Worm (Caenorhabditis elegans) whole organism, L4 larva: ENCODE data around the gene moc-6.

Experiments used
- D1046.2 ChIP-seq: fragments of 200-800 bp; sonication (Bioruptor generic); IDR thresholded peaks from 2 replicates; pipeline ENCODE4 v1.3.6; 2022; ENCODE audit warnings: missing genetic modification characterization, missing compliant biosample characterization
- F26F4.8 ChIP-seq: fragments of 200-800 bp; sonication (Bioruptor generic); conservative IDR thresholded peaks from 2 replicates; pipeline ENCODE4 v1.3.6; 2022; ENCODE audit warnings: missing genetic modification characterization, missing compliant biosample characterization
- F49E8.2 ChIP-seq: sonication (generic microtip); optimal IDR thresholded peaks from 2 replicates; lab custom pipeline; 2016; ENCODE audit warnings: missing compliant biosample characterization, mild to moderate bottlenecking, missing genetic modification characterization, borderline replicate concordance
- T26A8.4 ChIP-seq: fragments of 200-800 bp; sonication (Bioruptor generic); IDR thresholded peaks from 2 replicates; pipeline ENCODE4 v1.3.6; 2022; ENCODE audit warnings: missing genetic modification characterization, missing compliant biosample characterization
- Y48G9A.11 ChIP-seq: fragments of 200-800 bp; sonication (Bioruptor generic); IDR thresholded peaks from 2 replicates; pipeline ENCODE4 v1.3.6; 2022; ENCODE audit warnings: missing genetic modification reagents, missing genetic modification characterization, missing compliant biosample characterization
- Y75B8A.6 ChIP-seq: fragments of 200-800 bp; sonication (Bioruptor generic); IDR thresholded peaks from 2 replicates; pipeline ENCODE4 v1.3.6; 2022; ENCODE audit warnings: missing genetic modification reagents, missing genetic modification characterization, missing compliant biosample characterization
- ZK546.5 ChIP-seq, 2 experiments: sonication (generic microtip); optimal IDR thresholded peaks; 2 replicates each; lab custom pipeline; 2017; ENCODE audit warnings: missing biosample characterization in 2 of 2, missing genetic modification characterization in 2 of 2
- aha-1 ChIP-seq: fragments of 150-350 bp; peaks from one replicate; lab custom pipeline; 2014; ENCODE audit warnings: missing biosample characterization, missing genetic modification characterization
- attf-4 ChIP-seq: sonication (generic microtip); optimal IDR thresholded peaks from 3 replicates; lab custom pipeline; 2017; ENCODE audit warnings: missing biosample characterization, missing genetic modification characterization
- ceh-32 ChIP-seq: sonication (generic microtip); optimal IDR thresholded peaks from 2 replicates; lab custom pipeline; 2016; ENCODE audit warnings: mild to moderate bottlenecking, missing genetic modification characterization, missing compliant biosample characterization; ENCODE audit not compliant: poor library complexity
- ceh-44 ChIP-seq: fragments of 200-800 bp; sonication (Bioruptor generic); IDR thresholded peaks from 2 replicates; pipeline ENCODE4 v1.3.6; 2022; ENCODE audit warnings: missing genetic modification reagents, missing genetic modification characterization, missing compliant biosample characterization
- dpl-1 ChIP-seq: fragments of 150-350 bp; optimal IDR thresholded peaks from 2 replicates; lab custom pipeline; 2014; ENCODE audit warnings: missing biosample characterization, missing genetic modification reagents, missing genetic modification characterization
- dve-1 ChIP-seq: sonication (generic microtip); optimal IDR thresholded peaks from 2 replicates; lab custom pipeline; 2017; ENCODE audit warnings: antibody characterized with exemption, mild to moderate bottlenecking, missing genetic modification characterization, missing compliant biosample characterization; ENCODE audit not compliant: insufficient read depth
- fkh-10 ChIP-seq: fragments of 150-350 bp; optimal IDR thresholded peaks from 2 replicates; lab custom pipeline; 2014; ENCODE audit warnings: missing biosample characterization, missing genetic modification reagents, missing genetic modification characterization
- hif-1 ChIP-seq, 2 experiments: sonication (generic microtip); optimal IDR thresholded peaks; 2 replicates each; lab custom pipeline; 2016 to 2017; ENCODE audit warnings: missing compliant biosample characterization in 2 of 2, missing genetic modification characterization in 2 of 2, missing genetic modification reagents in 2 of 2, missing genotype in 2 of 2, mild to moderate bottlenecking in 1 of 2
- hmg-1.1 ChIP-seq: fragments of 200-800 bp; sonication (Bioruptor generic); IDR thresholded peaks from 2 replicates; pipeline ENCODE4 v1.3.6; 2022; ENCODE audit warnings: missing genetic modification reagents, missing genetic modification characterization, missing compliant biosample characterization
- lim-7 ChIP-seq: fragments of 200-800 bp; sonication (Bioruptor generic); IDR thresholded peaks from 2 replicates; pipeline ENCODE4 v1.3.6; 2022; ENCODE audit warnings: missing genetic modification characterization, missing compliant biosample characterization
- lin-1 ChIP-seq: fragments of 200-800 bp; sonication (Bioruptor generic); IDR thresholded peaks from 2 replicates; pipeline ENCODE4 v1.3.6; 2022; ENCODE audit warnings: missing genetic modification reagents, missing genetic modification characterization, missing compliant biosample characterization
- madf-5 ChIP-seq, 2 experiments: fragments of 200-800 bp; sonication (Bioruptor generic); IDR thresholded peaks; 2 replicates each; pipeline ENCODE4 v1.3.6; 2022; ENCODE audit warnings: missing compliant biosample characterization in 2 of 2, missing genetic modification characterization in 2 of 2
- mes-2 ChIP-seq: sonication (generic microtip); optimal IDR thresholded peaks from 2 replicates; lab custom pipeline; 2016; ENCODE audit warnings: missing genotype, mild to moderate bottlenecking, missing genetic modification characterization, missing compliant biosample characterization; ENCODE audit not compliant: poor library complexity, severe bottlenecking
- mxl-2 ChIP-seq: fragments of 200-800 bp; sonication (Bioruptor generic); conservative IDR thresholded peaks from 2 replicates; pipeline ENCODE4 v1.3.6; 2022; ENCODE audit warnings: missing genetic modification reagents, missing genetic modification characterization, missing compliant biosample characterization
- nhr-11 ChIP-seq: fragments of 150-350 bp; optimal IDR thresholded peaks from 2 replicates; lab custom pipeline; 2014; ENCODE audit warnings: missing biosample characterization, missing genetic modification characterization
- nhr-28 ChIP-seq: fragments of 150-350 bp; optimal IDR thresholded peaks from 2 replicates; lab custom pipeline; 2014; ENCODE audit warnings: missing biosample characterization, missing genetic modification characterization
- nhr-77 ChIP-seq: fragments of 150-350 bp; optimal IDR thresholded peaks from 2 replicates; lab custom pipeline; 2014; ENCODE audit warnings: missing biosample characterization, missing genetic modification characterization
- pha-4 ChIP-seq, 2 experiments: fragments of 150-350 bp in 1 of 2; fragments of 200-800 bp in 1 of 2; sonication (Bioruptor generic) in 1 of 2; IDR thresholded peaks in 1 of 2; optimal IDR thresholded peaks in 1 of 2; 2 replicates each; pipeline versions ENCODE4 v1.3.6 to Lab custom; 2014 to 2022; ENCODE audit warnings: missing genetic modification characterization in 2 of 2, missing genetic modification reagents in 2 of 2, missing biosample characterization in 1 of 2, missing compliant biosample characterization in 1 of 2
- php-3 ChIP-seq: fragments of 200-800 bp; sonication (Bioruptor generic); IDR thresholded peaks from 2 replicates; pipeline ENCODE4 v1.3.6; 2022; ENCODE audit warnings: missing genetic modification reagents, missing genetic modification characterization, missing compliant biosample characterization
- rbr-2 ChIP-seq: sonication (generic microtip); optimal IDR thresholded peaks from 2 replicates; lab custom pipeline; 2016; ENCODE audit warnings: missing genotype, missing genetic modification characterization, missing compliant biosample characterization
- set-16 ChIP-seq: fragments of 200-800 bp; sonication (Bioruptor generic); IDR thresholded peaks from 2 replicates; pipeline ENCODE4 v1.3.6; 2022; ENCODE audit warnings: missing genetic modification reagents, missing genetic modification characterization, missing compliant biosample characterization
- snpc-1.2 ChIP-seq: fragments of 200-800 bp; sonication (Bioruptor generic); IDR thresholded peaks from 2 replicates; pipeline ENCODE4 v1.3.6; 2022; ENCODE audit warnings: missing genetic modification reagents, missing genetic modification characterization, missing compliant biosample characterization
- spr-1 ChIP-seq: sonication (generic microtip); optimal IDR thresholded peaks from 2 replicates; lab custom pipeline; 2016; ENCODE audit warnings: mild to moderate bottlenecking, missing genetic modification characterization, missing compliant biosample characterization
- spr-3 ChIP-seq: fragments of 200-800 bp; sonication (Bioruptor generic); optimal IDR thresholded peaks from 2 replicates; lab custom pipeline; 2018; ENCODE audit warnings: mild to moderate bottlenecking, missing genetic modification characterization, missing compliant biosample characterization
- tra-1 ChIP-seq: fragments of 200-800 bp; sonication (Bioruptor generic); IDR thresholded peaks from 2 replicates; pipeline ENCODE4 v1.3.6; 2022; ENCODE audit warnings: missing genetic modification reagents, missing genetic modification characterization, missing compliant biosample characterization
- zfp-3 ChIP-seq: fragments of 200-800 bp; sonication (Bioruptor generic); conservative IDR thresholded peaks from 2 replicates; pipeline ENCODE4 v1.3.6; 2022; ENCODE audit warnings: missing genetic modification reagents, missing genetic modification characterization, missing compliant biosample characterization
- ztf-11 ChIP-seq: fragments of 150-350 bp; optimal IDR thresholded peaks from 2 replicates; lab custom pipeline; 2014; ENCODE audit warnings: missing biosample characterization, missing genetic modification characterization

The moc-6 gene

DNA sequence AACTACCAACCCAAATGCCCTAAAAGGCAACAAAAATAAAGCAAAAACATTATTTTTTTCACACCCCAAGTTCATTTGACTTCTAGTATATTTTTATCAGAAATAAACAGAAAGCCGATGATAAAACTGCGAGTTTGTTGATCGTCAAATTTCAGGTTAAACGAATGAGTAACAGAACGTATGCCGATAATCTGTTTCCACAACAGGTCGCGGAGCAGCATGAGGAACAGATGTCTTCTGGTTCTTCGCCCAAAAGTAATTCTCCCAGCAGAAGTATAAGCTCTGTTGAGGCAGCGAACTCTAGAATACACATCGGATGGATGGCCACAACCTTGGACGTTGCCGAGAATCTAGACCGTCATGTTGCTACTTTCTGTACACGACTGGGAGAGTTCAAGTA, 34.6 kb downstream of the moc-6 start, which contains the start of gene prmt-5 (continued):
- 0 out of 2 replicates have a peak, but pooled peaks have one; percentile 73 for TF ChIP-seq lin-1
- peak in 1 of 2 experiments; percentile 3 for TF ChIP-seq hif-1 (tag; optimal IDR thresholded peaks at IDR 0.05; lab: Kevin White, UChicago)
- no peak for TF ChIP-seq ztf-11 (tag; lab: Kevin White, UChicago)
- TF ChIP-seq php-3 (GFP tag; lab: Robert Waterston, UW) = no peak
- TF ChIP-seq nhr-28 (tag; lab: Kevin White, UChicago) = peak; percentile 2
- peak; percentile 50 for TF ChIP-seq F49E8.2 (tag; lab: Kevin White, UChicago)
- TF ChIP-seq mxl-2 (GFP tag; lab: Robert Waterston, UW) = no peak
- peak; percentile 50 for TF ChIP-seq aha-1
- TF ChIP-seq zfp-3 (GFP tag; lab: Robert Waterston, UW) = peak; percentile 88
- peak; percentile 61 for TF ChIP-seq dve-1 (tag; lab: Kevin White, UChicago)
- peak; percentile 77 for TF ChIP-seq Y75B8A.6 (GFP tag; lab: Robert Waterston, UW)
- no peak for TF ChIP-seq ZK546.5 (tag; optimal IDR thresholded peaks at IDR 0.05; lab: Kevin White, UChicago)
- peak; percentile 38 for TF ChIP-seq nhr-77 (tag; lab: Kevin White, UChicago)
- TF ChIP-seq spr-3 (GFP tag; lab: Kevin White, UChicago) = peak; percentile 59
- TF ChIP-seq snpc-1.2 (GFP tag; lab: Robert Waterston, UW) = no peak
- TF ChIP-seq ceh-32 (tag; lab: Kevin White, UChicago) = no peak
- TF ChIP-seq T26A8.4 (GFP tag; lab: Robert Waterston, UW) = peak; percentile 65
- 0 out of 4 replicates have a peak, but pooled peaks of 1 of the 2 experiments have one; percentile 4 for TF ChIP-seq madf-5 (GFP tag; IDR thresholded peaks at IDR 0.05; lab: Robert Waterston, UW)
- TF ChIP-seq attf-4 (tag; lab: Kevin White, UChicago) = no peak
- peak; percentile 0 for TF ChIP-seq dpl-1 (GFP tag; lab: Kevin White, UChicago)
- TF ChIP-seq spr-1 (tag; lab: Kevin White, UChicago) = peak; percentile 45
- peak; percentile 60; the same call in 1 of the 2 replicates for TF ChIP-seq D1046.2
- TF ChIP-seq tra-1 = peak; percentile 67

DNA sequence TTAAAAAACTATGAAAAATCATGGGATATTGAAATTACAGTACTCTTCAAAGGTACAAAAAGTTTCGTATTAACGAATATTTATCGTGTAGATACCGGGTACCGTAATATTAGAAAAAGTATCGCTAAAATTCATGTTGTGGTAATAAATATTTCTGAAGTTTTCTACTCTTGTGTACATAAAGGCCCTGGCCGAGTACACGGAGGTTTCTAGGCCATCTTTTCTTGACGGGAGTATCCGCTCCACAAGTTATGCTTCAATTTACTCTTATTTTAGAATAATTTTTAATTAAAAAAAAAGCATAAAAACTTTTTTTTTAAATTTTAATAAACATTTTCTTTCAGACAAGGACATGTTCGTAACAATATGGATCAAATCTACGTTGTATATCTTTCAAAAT, 37.4 kb downstream of the moc-6 start:
- TF ChIP-seq Y48G9A.11 (GFP tag; lab: Robert Waterston, UW) = no peak
- TF ChIP-seq mes-2 (tag; lab: Kevin White, UChicago) = peak; percentile 58

DNA sequence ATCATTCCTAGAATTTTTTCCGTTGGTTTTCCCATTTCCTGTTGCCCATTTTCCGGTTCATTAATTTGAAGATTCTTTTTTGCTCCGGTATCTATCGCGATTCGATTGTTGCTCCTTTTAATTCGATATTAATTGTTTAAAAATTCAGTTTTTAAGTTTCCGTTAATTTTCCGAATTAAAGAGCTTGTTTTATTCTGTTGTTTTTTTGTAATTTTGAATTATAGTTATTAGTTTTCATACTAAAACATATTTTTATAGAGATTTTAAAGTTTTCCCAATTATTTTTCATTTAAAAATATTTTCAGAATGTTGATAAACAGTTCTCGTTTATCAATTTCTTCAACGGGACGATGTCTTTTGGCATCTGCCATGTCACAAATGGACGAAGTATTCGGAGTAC, 38.5 kb downstream of the moc-6 start, which contains the start of gene mrps-26:
TSS of gene mrps-26 (plus strand) at position 301 of the 400 bp plus-strand sequence.
- TF ChIP-seq fkh-10 (GFP tag; lab: Kevin White, UChicago) = no peak
- TF ChIP-seq ceh-44 (GFP tag; lab: Robert Waterston, UW) = no peak
- TF ChIP-seq pha-4 (GFP tag; IDR thresholded peaks at IDR 0.05; lab: Robert Waterston, UW) = no peak
- no peak for TF ChIP-seq pha-4 (tag; optimal IDR thresholded peaks at IDR 0.05; lab: Kevin White, UChicago)
- TF ChIP-seq nhr-11 = no peak
- TF ChIP-seq set-16 (GFP tag; lab: Robert Waterston, UW) = no peak
- no peak for TF ChIP-seq lim-7 (GFP tag; lab: Robert Waterston, UW)
- TF ChIP-seq F26F4.8 = no peak
- no peak for TF ChIP-seq dve-1 (tag; lab: Kevin White, UChicago)
- no peak for TF ChIP-seq hmg-1.1 (GFP tag; lab: Robert Waterston, UW)
- no peak for TF ChIP-seq rbr-2 (tag; lab: Kevin White, UChicago)
- TF ChIP-seq Y75B8A.6 (GFP tag; lab: Robert Waterston, UW) = no peak
- TF ChIP-seq zfp-3 (GFP tag; lab: Robert Waterston, UW) = no peak

DNA sequence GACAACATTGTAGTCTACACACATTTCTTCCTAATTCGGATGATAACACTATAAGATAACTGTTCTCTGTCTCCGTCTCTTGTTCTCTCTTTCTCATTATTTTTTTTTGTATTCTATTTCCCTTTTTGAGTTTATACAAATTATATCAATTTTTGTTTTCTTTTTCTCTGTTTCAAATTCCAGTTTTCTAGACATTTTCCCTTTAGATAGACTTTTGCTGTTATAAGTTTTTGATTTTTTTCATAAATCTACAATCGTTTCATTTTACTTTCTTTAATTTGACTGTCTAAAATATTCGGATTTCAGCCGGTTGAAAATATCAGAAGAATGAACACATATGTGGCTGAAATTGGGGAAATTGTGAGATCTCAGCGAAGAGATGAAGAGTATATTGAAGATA, 40.3 kb downstream of the moc-6 start, which contains the start of gene prx-10:
TSS of gene prx-10 (plus strand) at position 301 of the 400 bp plus-strand sequence.
- TF ChIP-seq hmg-1.1 (GFP tag; lab: Robert Waterston, UW) (no peak), nhr-28 (tag; lab: Kevin White, UChicago) (peak; percentile 79)
